Worm (Caenorhabditis elegans): ENCODE data around the gene cyp-31A5.

Gene cyp-31A5

DNA sequence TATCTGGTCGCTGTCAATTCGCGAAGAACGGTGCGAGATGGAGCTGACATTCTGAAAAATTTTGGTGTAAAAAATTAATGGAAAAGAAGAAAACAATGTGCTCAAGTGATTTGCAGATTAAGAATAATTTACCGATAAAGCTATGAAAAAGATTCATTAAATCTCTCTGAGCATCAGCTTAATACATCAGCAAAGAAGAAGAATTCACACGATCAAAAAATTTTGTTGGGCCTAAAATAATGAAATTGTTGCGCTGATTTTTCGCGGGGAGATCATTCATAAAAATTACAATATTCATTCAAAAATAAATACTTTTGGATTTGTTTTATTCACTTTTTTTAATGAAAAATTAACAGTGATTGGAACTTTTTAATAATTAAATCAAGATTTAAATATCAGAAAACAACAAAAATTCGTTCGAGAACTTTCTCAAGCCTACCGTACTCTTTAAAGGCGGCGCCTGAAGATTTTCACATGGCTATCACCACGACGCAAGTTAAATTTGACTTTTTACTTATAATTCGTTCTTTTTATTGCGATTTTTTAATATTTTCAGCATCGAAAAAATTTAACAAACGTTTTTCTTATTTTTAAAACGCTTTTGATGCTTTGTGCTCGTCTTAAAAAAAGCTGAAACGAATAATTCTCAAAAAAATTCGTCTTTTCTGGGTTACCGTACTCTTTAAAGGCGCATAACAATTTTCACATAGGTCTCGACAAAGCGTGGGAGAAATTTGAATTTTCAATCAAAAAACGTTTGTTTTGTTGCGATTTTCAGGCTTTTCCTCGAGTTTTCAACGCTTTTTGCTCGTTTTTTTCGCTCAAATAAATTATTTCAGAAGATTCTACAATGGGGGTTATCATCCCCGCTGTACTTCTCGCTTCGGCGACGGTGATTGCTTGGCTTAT, at the start of gene cyp-31A5, which contains the start of gene memi-2:
cyp-31A5 (plus strand) TSS at position 834 of the 909 bp plus-strand sequence.
memi-2 (minus strand) TSS at position 51 of the 909 bp plus-strand sequence.
- TF ChIP-seq ztf-23 (GFP tag; IDR thresholded peaks at IDR 0.05): no peak
- TF ChIP-seq cog-1 (tag; optimal IDR thresholded peaks at IDR 0.05): no peak
- no peak for TF ChIP-seq T22C8.4 (GFP tag; IDR thresholded peaks at IDR 0.05)
- no peak for TF ChIP-seq ztf-29 (GFP tag; IDR thresholded peaks at IDR 0.05)
- TF ChIP-seq klf-2 (GFP tag; conservative IDR thresholded peaks at IDR 0.05): no peak
- TF ChIP-seq ref-1 (GFP tag; conservative IDR thresholded peaks at IDR 0.05): no peak
- TF ChIP-seq med-1 (GFP tag; optimal IDR thresholded peaks at IDR 0.05; ENCODE audit: insufficient read depth): no peak
- TF ChIP-seq flt-1 (GFP tag; IDR thresholded peaks at IDR 0.05): no peak
- no peak for TF ChIP-seq tab-1 (GFP tag; IDR thresholded peaks at IDR 0.05)

DNA sequence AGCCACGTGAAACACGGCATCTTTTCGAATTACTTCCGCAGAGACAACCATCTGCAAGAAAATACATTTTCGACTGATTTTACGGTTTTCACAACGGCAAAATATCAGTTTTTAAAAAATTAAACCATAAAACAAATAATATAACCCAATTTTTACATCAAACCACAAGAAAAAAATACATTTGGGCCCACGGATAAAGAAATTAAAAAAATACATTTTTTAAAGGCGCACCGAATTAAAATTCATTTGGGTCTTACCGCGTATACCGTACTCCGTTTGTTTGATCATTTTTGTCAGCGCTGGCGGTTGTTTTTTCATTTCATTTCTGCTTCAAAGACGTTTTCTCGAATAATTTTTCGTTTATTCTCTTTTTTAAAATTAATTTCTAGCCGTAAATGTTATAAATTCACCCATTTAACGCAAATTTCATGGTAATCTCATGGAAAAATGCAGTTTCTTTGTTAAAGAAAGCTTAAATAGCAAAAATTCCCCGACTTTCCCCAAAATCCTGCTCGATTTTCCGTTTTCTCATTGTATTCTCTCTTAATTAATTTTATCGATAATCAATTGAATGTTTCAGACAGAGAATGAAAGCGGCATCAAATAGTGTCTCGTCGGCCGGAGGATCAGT, 47.8 kb upstream of the cyp-31A5 start, which contains the start of the genes rec-8 and mex-5:
rec-8 (minus strand) TSS at position 51 of the 631 bp plus-strand sequence.
mex-5 (plus strand) TSS at position 581 of the 631 bp plus-strand sequence.
- TF ChIP-seq med-1 (GFP tag; optimal IDR thresholded peaks at IDR 0.05; ENCODE audit: insufficient read depth) (no peak), klf-2 (GFP tag; conservative IDR thresholded peaks at IDR 0.05) (no peak), tab-1 (GFP tag; IDR thresholded peaks at IDR 0.05) (no peak), cog-1 (tag; optimal IDR thresholded peaks at IDR 0.05) (no peak), flt-1 (GFP tag; IDR thresholded peaks at IDR 0.05) (no peak), T22C8.4 (GFP tag; IDR thresholded peaks at IDR 0.05) (no peak), ztf-29 (GFP tag; IDR thresholded peaks at IDR 0.05) (no peak), ztf-23 (GFP tag; IDR thresholded peaks at IDR 0.05) (no peak), ref-1 (GFP tag; conservative IDR thresholded peaks at IDR 0.05) (no peak)

DNA sequence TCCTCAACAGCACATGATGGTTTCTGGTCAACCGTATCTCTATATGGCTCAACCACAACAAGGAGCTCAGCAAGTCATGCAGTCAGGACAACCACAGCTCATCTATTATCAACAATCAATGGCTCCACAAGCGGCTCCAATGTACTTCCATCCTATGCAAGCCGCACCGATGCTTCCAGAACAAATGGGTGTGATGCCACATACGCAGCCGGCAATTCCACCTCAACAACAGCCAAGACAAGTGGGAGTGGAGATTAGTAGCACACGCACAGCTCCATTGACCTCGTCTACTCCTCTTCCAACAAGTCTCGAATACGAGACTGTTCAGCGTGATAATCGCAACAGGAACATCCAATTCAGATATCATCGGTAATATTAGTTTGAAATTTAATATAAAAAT, 47.0 kb upstream of the cyp-31A5 start:
- TF ChIP-seq ztf-29 (GFP tag; IDR thresholded peaks at IDR 0.05) (no peak), med-1 (GFP tag; optimal IDR thresholded peaks at IDR 0.05; ENCODE audit: insufficient read depth) (no peak), T22C8.4 (GFP tag; IDR thresholded peaks at IDR 0.05) (no peak), klf-2 (GFP tag; conservative IDR thresholded peaks at IDR 0.05) (no peak), ref-1 (GFP tag; conservative IDR thresholded peaks at IDR 0.05) (no peak), ztf-23 (GFP tag; IDR thresholded peaks at IDR 0.05) (no peak), tab-1 (GFP tag; IDR thresholded peaks at IDR 0.05) (no peak), flt-1 (GFP tag; IDR thresholded peaks at IDR 0.05) (no peak), cog-1 (tag; optimal IDR thresholded peaks at IDR 0.05) (no peak)

DNA sequence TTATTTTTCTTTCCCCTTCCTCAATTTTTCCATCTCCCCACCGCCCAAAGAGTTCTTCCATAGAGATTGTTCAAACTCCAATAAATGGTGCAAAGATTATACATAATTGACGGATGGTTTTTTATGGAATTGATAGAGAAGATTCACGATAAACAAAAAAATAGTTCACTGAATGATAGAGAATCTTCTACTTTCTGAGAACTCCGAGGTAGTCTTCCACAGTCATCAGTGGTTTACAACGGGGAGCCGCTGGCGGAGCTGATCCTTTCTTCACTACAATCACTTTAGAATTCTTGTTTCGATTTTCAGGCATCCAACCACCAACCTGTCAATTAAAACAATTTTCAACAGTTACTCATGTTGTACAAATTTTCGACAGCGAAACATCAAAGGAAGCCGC, 45.1 kb upstream of the cyp-31A5 start:
- TF ChIP-seq ztf-23 (GFP tag; IDR thresholded peaks at IDR 0.05): no peak
- no peak for TF ChIP-seq ref-1 (GFP tag; conservative IDR thresholded peaks at IDR 0.05)
- no peak for TF ChIP-seq klf-2 (GFP tag; conservative IDR thresholded peaks at IDR 0.05)
- TF ChIP-seq cog-1 (tag; optimal IDR thresholded peaks at IDR 0.05): no peak
- TF ChIP-seq ztf-29 (GFP tag; IDR thresholded peaks at IDR 0.05): no peak
- TF ChIP-seq tab-1 (GFP tag; IDR thresholded peaks at IDR 0.05): no peak
- no peak for TF ChIP-seq flt-1 (GFP tag; IDR thresholded peaks at IDR 0.05)
- no peak for TF ChIP-seq med-1 (GFP tag; optimal IDR thresholded peaks at IDR 0.05; ENCODE audit: insufficient read depth)

- TF ChIP-seq ref-1 (GFP tag; conservative IDR thresholded peaks at IDR 0.05) (no peak), flt-1 (GFP tag; IDR thresholded peaks at IDR 0.05) (no peak), med-1 (GFP tag; optimal IDR thresholded peaks at IDR 0.05; ENCODE audit: insufficient read depth) (no peak), tab-1 (GFP tag; IDR thresholded peaks at IDR 0.05) (no peak), ztf-23 (GFP tag; IDR thresholded peaks at IDR 0.05) (no peak), cog-1 (tag; optimal IDR thresholded peaks at IDR 0.05) (no peak), klf-2 (GFP tag; conservative IDR thresholded peaks at IDR 0.05) (no peak), T22C8.4 (GFP tag; IDR thresholded peaks at IDR 0.05) (no peak), ztf-29 (GFP tag; IDR thresholded peaks at IDR 0.05) (no peak)
These were observed 42.6 kb upstream of the cyp-31A5 start, which contains the start of gene W02A2.8 for ce11 chrIV:13358488-13358887. W02A2.8 (minus strand) TSS chrIV:13358588.

- TF ChIP-seq T22C8.4 (GFP tag; IDR thresholded peaks at IDR 0.05) (no peak), cog-1 (tag; optimal IDR thresholded peaks at IDR 0.05) (no peak), ztf-29 (GFP tag; IDR thresholded peaks at IDR 0.05) (no peak), ref-1 (GFP tag; conservative IDR thresholded peaks at IDR 0.05) (no peak), flt-1 (GFP tag; IDR thresholded peaks at IDR 0.05) (no peak), tab-1 (GFP tag; IDR thresholded peaks at IDR 0.05) (no peak), klf-2 (GFP tag; conservative IDR thresholded peaks at IDR 0.05) (no peak), ztf-23 (GFP tag; IDR thresholded peaks at IDR 0.05) (no peak)
These were observed 40.9 kb upstream of the cyp-31A5 start, which contains the start of gene Y62E10A.3 for ce11 chrIV:13360144-13360543. Y62E10A.3 (minus strand) TSS chrIV:13360244.

DNA sequence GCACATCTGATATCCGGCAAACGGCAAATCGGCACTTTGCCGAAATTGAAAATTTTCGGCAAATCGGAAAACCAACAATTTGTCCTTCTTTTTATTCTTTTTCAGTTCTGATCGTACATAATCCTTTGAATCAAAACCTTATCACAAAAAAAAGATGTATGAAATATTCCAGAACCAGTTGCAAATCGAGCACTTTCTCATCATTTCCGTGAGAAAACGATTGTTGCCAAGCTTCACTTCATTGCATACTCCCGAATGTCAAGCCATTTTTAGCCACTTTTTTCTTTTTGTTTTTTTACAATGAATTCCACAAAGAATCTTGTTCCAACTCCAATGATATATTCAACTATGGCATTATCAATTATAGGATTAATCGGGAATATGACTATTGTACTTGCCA, 36.2 kb upstream of the cyp-31A5 start, which contains the start of gene srsx-25:
srsx-25 (plus strand) TSS at position 301 of the 400 bp plus-strand sequence.
- TF ChIP-seq T22C8.4 (GFP tag; IDR thresholded peaks at IDR 0.05): no peak

DNA sequence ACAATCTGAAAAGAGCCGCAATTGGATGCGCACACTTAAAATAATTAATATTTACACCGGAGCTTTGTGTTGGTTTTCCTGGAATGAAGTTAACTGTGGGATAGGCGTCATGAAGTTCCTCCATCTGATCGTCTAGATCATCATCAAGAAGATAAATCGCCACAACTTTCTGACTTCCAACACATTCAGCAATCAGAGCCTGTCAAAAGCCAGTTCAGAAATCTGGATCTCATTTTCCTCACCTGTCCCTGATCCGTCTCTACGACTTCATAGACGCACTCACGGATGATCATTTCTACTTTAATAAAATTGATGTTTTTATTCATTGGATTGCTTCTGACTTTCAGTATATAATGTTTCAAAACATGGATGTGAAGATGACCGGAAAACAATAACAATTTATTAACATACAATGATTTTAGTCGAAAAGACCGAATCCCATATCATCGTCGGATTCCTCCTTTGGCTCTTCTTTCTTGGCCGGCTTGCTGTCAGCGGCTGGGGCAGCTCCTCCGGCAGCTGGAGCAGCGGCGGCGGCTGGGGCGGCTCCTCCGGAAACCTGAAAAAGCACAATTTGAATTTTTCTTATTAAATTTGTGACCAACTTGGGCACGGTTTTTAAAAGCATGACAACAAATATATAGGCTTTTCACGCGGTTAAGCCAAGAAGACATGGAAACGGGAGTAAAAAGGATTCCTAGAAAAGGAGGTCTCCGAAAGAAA, 31.8 kb upstream of the cyp-31A5 start, which contains the start of gene agt-1:
agt-1 (minus strand) TSS at position 293 of the 723 bp plus-strand sequence.
- TF ChIP-seq ztf-29 (GFP tag; IDR thresholded peaks at IDR 0.05): no peak
- no peak for TF ChIP-seq cog-1 (tag; optimal IDR thresholded peaks at IDR 0.05)
- TF ChIP-seq ref-1 (GFP tag; conservative IDR thresholded peaks at IDR 0.05): no peak
- TF ChIP-seq med-1 (GFP tag; optimal IDR thresholded peaks at IDR 0.05; ENCODE audit: insufficient read depth): no peak
- TF ChIP-seq klf-2 (GFP tag; conservative IDR thresholded peaks at IDR 0.05): no peak
- TF ChIP-seq T22C8.4 (GFP tag; IDR thresholded peaks at IDR 0.05): no peak
- TF ChIP-seq ztf-23 (GFP tag; IDR thresholded peaks at IDR 0.05): no peak
- TF ChIP-seq flt-1 (GFP tag; IDR thresholded peaks at IDR 0.05): no peak
- no peak for TF ChIP-seq tab-1 (GFP tag; IDR thresholded peaks at IDR 0.05)

Data from whole organism, midembryonic.